Worm (Caenorhabditis elegans) whole organism, L4/young adult: ENCODE results near the gene Y47D7A.6.

Source experiments
- dao-5 ChIP-seq: sonication (generic microtip); optimal IDR thresholded peaks from 2 replicates; lab custom pipeline; 2016; ENCODE audit warnings: missing genotype, missing genetic modification characterization, moderate library complexity, missing compliant biosample characterization
- him-1 ChIP-seq: sonication (generic microtip); optimal IDR thresholded peaks from 2 replicates; lab custom pipeline; 2016; ENCODE audit warnings: missing genotype, missing genetic modification reagents, missing genetic modification characterization, missing compliant biosample characterization

DNA sequence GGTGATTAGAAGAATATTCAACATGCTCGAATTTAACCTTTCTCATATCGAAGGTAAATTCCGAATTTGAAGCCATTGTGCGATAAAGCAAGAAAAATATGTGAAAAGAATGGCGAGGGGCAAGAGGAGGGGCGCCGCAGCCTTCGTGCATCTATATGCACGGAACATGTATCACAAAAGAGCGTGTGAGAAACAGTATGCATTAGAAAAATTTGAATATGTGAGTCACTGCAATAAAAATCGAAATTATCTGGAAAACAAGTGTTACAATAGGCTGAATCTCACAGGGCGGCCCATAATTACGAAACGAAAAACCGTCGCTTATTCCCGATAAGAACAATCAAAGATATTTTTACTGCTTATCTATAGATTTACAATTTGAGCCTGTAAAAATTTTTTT, 16.2 kb downstream of the Y47D7A.6 start, which contains the start of gene F13A2.5:
- TF ChIP-seq dao-5 (tag; lab: Kevin White, UChicago) (no peak), him-1 (tag; lab: Kevin White, UChicago) (no peak)
